Fruit fly (Drosophila melanogaster) ovary, adult (tissue): ENCODE data around the gene CG3402.

Experiments
- CG17801 ChIP-seq: fragments of 200-800 bp; optimal IDR thresholded peaks from 2 replicates; lab custom pipeline; 2019; ENCODE audit warnings: missing biosample characterization, mild to moderate bottlenecking, missing genetic modification characterization, moderate library complexity; ENCODE audit not compliant: partially characterized antibody

Gene CG3402

dm6 chr3L:623556-623955 lies 29.1 kb downstream of the CG3402 start:
- no peak for TF ChIP-seq CG17801

DNA sequence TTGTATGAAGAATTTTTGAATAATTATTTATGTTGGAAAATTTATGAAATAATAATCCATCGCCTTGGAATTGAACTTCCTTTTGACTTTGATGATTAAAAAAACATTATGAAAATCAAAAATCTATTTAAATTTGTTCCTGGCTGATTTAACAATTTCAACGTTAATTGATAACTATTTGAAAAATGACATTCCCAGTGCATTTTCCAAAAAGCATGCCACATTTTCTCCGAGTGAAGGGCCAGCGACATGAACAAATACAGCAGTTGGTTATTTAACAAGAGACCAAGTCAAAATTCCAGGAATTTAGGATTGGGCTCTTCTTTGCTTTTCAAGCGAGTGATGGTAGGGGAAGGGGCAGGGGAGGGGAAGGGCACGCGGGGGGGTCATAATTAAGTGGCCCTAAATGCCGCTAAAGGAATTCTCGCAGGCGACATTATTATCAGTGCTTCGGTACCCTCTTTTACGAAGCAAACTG lies 30.3 kb downstream of the CG3402 start:
- TF ChIP-seq CG17801: no peak

dm6 chr3L:621097-621967 lies 31.3 kb downstream of the CG3402 start:
- no peak for TF ChIP-seq CG17801

DNA sequence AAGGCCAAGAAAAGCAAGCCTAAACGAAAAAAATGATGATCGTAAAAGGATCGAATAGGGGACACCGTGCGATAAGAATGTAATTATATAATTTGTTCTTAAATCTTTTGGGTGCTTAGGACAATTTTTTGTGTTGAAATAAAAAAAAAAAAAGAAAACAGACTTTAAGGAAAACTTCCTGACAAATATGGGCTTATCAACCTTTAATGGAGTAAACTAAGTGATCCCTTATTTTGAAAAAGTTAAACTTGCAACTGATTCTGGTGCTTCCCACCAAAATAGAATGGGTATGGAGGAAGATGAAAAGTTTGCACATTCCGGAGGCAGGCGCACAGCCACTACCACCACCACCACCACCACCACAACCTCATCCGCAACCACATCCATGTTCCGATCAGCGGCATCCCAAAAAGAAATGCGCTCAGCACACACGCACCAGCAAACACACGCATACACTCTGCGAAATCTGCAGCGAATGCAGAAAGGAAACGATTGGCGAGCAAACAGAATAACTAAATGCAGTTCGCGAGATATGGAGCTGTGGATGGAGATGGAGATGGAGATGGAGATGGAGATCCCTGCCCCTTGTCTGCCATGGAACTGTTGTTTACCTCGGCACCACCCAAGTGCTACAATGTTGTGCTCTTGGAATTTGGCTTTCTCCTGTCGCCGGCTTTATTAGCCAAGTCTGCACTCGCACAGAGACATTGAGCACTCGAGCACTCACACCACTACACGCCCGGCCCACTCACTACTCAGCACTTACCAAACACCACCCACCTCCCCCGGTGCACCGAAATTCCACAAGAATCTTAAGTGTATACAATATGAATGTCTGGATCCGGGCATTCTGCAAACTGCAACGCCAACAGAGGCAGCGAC lies 33.0 kb downstream of the CG3402 start:
- no peak for TF ChIP-seq CG17801

DNA sequence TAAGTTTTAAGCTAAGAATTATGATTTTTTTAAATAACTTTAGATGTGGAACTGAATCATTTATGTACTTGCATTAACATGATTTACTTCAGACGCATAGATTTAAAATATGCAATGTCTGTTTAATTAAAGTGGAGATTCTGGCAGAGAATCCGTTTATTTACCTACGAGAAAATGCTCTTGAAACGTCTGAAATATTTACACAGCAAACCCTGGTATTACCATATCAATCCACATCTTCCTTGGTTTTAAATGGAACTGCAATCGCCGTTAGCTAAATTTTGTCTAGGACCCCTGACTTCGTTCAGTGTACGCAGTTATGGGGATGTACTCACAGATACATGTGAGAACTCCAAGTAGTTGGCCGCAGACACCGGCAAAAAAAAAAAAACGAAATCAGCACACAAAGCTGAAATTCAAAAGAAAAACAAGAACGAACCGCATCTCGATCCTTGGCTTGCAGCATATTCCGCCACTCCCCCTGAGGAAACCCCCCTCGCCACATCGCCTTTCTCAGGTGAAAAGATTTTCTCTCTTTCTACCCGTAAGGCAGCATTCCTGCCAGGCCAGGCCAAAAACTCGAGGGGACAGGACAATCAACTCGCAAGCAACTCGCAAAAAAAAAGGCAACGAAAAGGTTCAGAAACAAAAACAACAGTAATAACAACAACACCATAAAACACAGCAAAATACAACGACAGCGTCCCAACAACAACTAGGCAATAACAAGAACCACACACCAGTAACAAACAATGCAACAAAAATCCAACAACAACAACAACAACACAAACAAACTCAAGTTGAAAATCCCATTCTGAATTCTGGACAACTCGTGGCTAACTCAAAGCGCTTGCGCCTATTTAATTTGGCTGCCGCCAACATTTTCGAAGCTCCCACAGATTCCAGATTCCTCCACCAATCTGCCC lies 34.1 kb downstream of the CG3402 start:
- TF ChIP-seq CG17801: no peak

- TF ChIP-seq CG17801: no peak
Observed at dm6 chr3L:617926-618325, 34.8 kb downstream of the CG3402 start.

DNA sequence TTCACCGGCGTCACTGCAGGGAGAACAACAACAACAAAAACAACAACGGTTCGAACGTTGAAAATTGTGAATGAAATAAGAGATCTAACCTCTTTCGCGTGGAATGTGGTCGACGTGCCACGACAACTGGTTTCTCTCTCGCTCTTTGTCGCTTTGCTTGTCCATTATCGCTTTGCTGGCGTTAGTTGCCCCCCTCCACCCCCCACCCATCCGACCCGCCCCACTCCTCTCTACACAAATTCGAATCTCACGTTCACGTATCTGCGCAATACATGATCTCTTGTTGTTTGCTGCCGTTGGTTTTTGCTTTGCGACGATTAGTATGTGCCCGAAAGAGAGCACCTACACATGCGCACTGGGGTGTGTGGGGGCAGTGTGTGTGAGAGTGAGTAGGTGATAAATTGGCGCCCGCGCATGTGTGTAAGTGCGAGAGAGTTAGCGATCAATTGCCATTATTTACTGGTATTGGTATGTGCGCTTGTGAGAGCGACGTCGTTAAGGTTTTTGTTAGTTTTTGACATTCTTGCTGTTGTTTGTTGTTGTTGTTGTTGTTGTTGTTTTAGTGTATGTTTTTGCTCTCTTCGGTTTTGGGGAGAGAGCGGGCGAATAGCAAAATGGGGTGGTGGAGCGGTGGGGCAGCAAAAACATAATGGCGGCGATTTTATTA lies 36.1 kb downstream of the CG3402 start:
- TF ChIP-seq CG17801: peak; percentile 12

DNA sequence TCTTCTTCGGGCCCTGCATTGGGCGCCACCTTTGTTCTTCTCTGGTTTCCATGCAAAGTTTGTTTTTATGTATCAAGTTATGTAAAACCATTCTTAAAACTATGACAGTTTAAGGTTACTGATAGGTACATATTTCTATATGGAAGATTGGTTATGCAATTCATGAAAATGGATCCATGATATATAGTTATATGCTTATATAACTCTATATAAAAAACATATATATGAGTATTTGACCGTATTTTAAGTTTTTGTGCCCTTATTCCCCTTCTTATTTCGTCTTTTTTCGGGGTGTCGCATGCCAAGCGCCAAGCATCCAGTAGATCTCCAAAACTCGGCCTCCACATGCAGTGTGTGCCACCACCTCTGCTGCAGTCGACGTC lies 36.6 kb downstream of the CG3402 start:
- TF ChIP-seq CG17801: no peak

dm6 chr3L:615425-616046 lies 37.1 kb downstream of the CG3402 start:
- no peak for TF ChIP-seq CG17801

DNA sequence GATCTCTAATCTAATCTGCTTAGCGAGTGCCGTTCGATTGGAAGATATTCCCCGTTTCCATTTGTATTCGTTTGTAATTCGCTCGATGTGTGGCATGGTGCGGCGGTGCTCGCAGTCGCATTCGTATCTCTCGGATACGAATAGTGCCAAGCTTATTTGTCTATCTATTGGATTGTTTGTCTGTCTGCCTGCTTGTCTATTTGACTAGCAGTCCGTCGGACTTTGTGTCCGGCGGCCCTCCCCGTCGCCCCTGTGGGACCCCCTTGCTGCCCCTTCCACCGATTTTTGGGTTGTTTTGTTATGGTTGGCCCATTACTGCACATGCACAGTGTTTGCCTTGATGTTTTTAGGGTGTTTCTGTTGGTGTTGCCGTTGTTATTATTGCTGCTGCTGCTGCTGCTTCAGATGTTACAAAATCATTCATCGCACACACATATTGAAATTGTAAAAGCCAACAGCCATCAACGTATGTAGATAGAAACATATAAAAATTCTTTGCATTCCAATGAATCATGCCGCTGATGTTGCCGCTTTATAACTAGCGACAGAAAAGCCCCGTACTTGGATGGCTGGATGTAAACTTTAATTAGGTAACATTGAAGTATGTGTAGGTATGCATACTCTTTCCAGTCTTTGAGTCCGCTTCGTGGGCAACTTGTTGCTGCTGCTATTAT lies 37.8 kb downstream of the CG3402 start:
- TF ChIP-seq CG17801: no peak

DNA sequence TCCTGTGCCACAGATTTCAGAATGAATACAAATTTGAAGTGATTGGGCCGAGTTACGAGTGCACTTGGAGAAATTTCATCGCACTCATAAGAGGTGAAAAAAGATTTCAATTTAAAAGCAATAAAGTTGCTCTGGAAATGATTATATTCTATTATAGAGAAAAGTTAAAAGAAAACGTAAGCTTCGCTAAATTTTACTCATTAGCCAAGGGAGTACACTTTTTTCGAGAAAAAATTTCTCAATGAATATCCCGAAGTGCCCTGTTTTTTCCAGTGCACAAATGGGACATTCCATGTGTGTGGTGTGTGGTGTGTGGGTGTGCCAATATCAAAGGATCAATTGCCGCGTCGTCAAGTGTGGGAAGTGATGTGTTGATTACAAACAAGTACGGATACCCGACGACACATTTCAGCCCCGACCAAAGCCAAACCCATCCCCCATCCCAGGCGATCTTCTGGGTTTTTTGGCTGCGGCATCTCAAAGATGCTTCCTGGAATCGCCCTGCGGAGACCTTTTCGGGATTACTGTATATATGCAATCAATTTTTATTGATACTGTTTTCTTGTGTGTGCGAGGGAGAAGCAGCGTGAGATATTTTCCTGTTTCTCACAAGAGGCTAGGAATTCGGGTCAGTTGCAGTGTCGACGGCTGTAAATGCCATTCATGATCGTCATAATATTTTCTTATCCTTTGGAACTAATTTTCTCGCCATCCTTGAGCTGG lies 38.9 kb downstream of the CG3402 start:
- TF ChIP-seq CG17801: no peak

DNA sequence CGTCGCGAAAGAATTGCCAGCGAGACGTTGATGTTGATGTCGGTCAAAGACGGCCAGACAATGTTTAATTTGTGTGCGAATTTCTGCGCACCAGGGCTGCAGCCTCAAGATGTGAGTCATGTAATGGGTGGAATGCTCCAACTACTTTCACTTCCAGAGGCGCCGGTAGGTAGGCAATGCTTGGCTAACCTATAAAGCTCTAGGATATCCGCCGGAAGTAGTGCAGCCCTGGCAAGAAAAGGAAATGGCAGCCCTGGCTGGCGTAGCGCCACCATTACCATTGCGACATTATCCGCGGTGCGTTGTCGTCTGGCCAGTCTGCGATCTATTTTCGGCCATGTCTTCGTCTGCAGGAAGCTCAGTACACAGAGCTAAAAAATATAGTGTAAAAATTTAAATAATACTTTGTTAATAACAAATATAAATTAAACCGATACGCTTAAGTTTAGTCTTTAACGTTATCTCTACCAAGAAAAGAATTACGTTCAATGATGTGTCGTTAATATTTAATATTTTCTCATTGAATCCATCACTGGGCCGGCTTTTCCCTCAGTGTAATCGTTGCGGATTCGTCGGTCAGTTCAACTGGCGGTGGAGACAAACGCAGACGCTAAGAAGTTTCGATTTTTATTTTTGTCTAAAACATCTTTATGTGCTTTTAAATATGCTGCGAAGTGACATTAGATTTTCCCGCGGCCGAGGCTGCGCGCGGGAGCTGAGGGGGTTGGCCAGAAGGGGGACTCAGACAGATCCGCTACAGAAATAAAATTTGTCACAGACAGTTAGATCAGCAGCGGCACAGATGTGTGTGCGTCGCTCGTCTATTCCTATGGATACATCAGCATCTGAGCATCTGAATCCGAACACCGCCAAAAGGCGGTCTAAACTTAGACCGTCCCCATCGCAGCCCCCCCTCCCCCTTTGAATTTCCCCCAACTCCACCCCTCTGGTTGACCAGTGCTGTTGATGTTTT lies 40.8 kb downstream of the CG3402 start:
- no peak for TF ChIP-seq CG17801

- no peak for TF ChIP-seq CG17801
Observed at dm6 chr3L:610765-611164, 41.9 kb downstream of the CG3402 start.
